Worm (Caenorhabditis elegans) whole organism, young adult: ENCODE data around the gene egrh-1.

Experiments
- Y79H2A.3 ChIP-seq: fragments of 200-800 bp; sonication (Bioruptor generic); conservative IDR thresholded peaks from 2 replicates; pipeline ENCODE4 v1.3.6; 2022; ENCODE audit warnings: missing genetic modification reagents, missing genetic modification characterization, missing compliant biosample characterization
- nfyb-1 ChIP-seq: fragments of 200-800 bp; sonication (Bioruptor generic); IDR thresholded peaks from 2 replicates; pipeline ENCODE4 v1.3.6; 2022; ENCODE audit warnings: missing genetic modification reagents, missing genetic modification characterization, missing compliant biosample characterization
- unc-62 ChIP-seq: fragments of 150-350 bp; optimal IDR thresholded peaks from 2 replicates; lab custom pipeline; 2014; ENCODE audit warnings: missing biosample characterization, missing genetic modification reagents, missing genetic modification characterization
- xnd-1 ChIP-seq: sonication (generic microtip); optimal IDR thresholded peaks from 2 replicates; lab custom pipeline; 2016; ENCODE audit warnings: missing genotype, missing genetic modification reagents, missing genetic modification characterization, missing compliant biosample characterization

DNA sequence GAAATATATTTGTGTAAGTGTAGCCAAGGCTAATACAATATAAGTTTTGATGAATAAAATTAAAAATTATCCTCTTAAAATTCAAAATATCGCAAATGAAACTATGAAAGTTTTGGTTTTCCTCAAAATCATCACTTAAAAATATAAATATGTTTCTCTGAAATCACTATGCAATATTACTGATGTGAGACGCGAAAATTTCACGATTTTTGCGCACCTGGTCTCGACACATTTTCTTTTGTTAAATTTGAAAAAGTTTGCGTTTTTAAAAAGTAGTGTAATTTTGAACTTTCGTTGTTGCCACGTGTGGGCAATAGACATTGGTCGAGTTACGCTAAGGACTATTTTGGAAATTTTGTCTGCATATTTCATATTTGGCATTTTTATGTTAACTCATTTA, 17.0 kb upstream of the egrh-1 start:
- no peak for TF ChIP-seq Y79H2A.3
- TF ChIP-seq xnd-1 (tag; lab: Kevin White, UChicago) = no peak
- TF ChIP-seq unc-62 (GFP tag; lab: Kevin White, UChicago) = no peak
- no peak for TF ChIP-seq nfyb-1 (GFP tag; lab: Robert Waterston, UW)
